Worm (Caenorhabditis elegans) whole organism, L4 larva: ENCODE data around the gene C10C5.5.

ENCODE experiments used
- F10B5.3 ChIP-seq: sonication (generic microtip); optimal IDR thresholded peaks from 2 replicates; lab custom pipeline; 2016; ENCODE audit warnings: mild to moderate bottlenecking, missing genetic modification characterization, missing compliant biosample characterization
- T20F7.1 ChIP-seq: fragments of 200-800 bp; sonication (Bioruptor generic); optimal IDR thresholded peaks from 2 replicates; lab custom pipeline; 2018; ENCODE audit warnings: mild to moderate bottlenecking, missing genetic modification characterization, missing compliant biosample characterization
- Y48G9A.11 ChIP-seq: fragments of 200-800 bp; sonication (Bioruptor generic); IDR thresholded peaks from 2 replicates; pipeline ENCODE4 v1.3.6; 2022; ENCODE audit warnings: missing genetic modification reagents, missing genetic modification characterization, missing compliant biosample characterization
- Y75B8A.6 ChIP-seq: fragments of 200-800 bp; sonication (Bioruptor generic); IDR thresholded peaks from 2 replicates; pipeline ENCODE4 v1.3.6; 2022; ENCODE audit warnings: missing genetic modification reagents, missing genetic modification characterization, missing compliant biosample characterization
- ama-1 ChIP-seq: fragments of 150-350 bp; optimal IDR thresholded peaks from 2 replicates; lab custom pipeline; 2014; ENCODE audit warnings: inconsistent platforms, mixed read lengths
- ceh-20 ChIP-seq: fragments of 200-800 bp; sonication (Bioruptor generic); IDR thresholded peaks from 2 replicates; pipeline ENCODE4 v1.3.6; 2022; ENCODE audit warnings: missing genetic modification reagents, missing genetic modification characterization, missing compliant biosample characterization
- ceh-32 ChIP-seq: sonication (generic microtip); optimal IDR thresholded peaks from 2 replicates; lab custom pipeline; 2016; ENCODE audit warnings: mild to moderate bottlenecking, missing genetic modification characterization, missing compliant biosample characterization; ENCODE audit not compliant: poor library complexity
- ces-1 ChIP-seq: fragments of 150-350 bp; sonication (generic microtip); optimal IDR thresholded peaks from 4 replicates; lab custom pipeline; 2014; ENCODE audit warnings: missing biosample characterization, missing genetic modification reagents, missing genetic modification characterization
- daf-16 ChIP-seq, 3 experiments: sonication (generic microtip); optimal IDR thresholded peaks; 2 replicates each; lab custom pipeline; 2016 to 2017; ENCODE audit warnings: missing genetic modification characterization in 3 of 3, missing genetic modification reagents in 3 of 3, mild to moderate bottlenecking in 2 of 3, missing compliant biosample characterization in 2 of 3, missing biosample characterization in 1 of 3, moderate library complexity in 1 of 3
- daf-19 ChIP-seq: fragments of 200-800 bp; sonication (Bioruptor generic); conservative IDR thresholded peaks from 2 replicates; pipeline ENCODE4 v1.3.6; 2022; ENCODE audit warnings: missing genetic modification characterization, missing compliant biosample characterization
- duxl-1 ChIP-seq: sonication (generic microtip); optimal IDR thresholded peaks from 2 replicates; lab custom pipeline; 2016; ENCODE audit warnings: mild to moderate bottlenecking, missing genetic modification characterization, moderate library complexity, missing compliant biosample characterization; ENCODE audit not compliant: poor library complexity
- dve-1 ChIP-seq: sonication (generic microtip); optimal IDR thresholded peaks from 2 replicates; lab custom pipeline; 2017; ENCODE audit warnings: antibody characterized with exemption, mild to moderate bottlenecking, missing genetic modification characterization, missing compliant biosample characterization; ENCODE audit not compliant: insufficient read depth
- egl-27 ChIP-seq: sonication (generic microtip); optimal IDR thresholded peaks from 3 replicates; lab custom pipeline; 2017; ENCODE audit warnings: missing biosample characterization, missing genetic modification reagents, missing genetic modification characterization
- gei-8 ChIP-seq: fragments of 200-800 bp; sonication (Bioruptor generic); optimal IDR thresholded peaks from 2 replicates; lab custom pipeline; 2018; ENCODE audit warnings: mild to moderate bottlenecking, missing genetic modification characterization, missing compliant biosample characterization
- hlh-30 ChIP-seq: sonication (generic microtip); optimal IDR thresholded peaks from 2 replicates; lab custom pipeline; 2017; ENCODE audit warnings: antibody characterized with exemption, mild to moderate bottlenecking, missing genetic modification characterization, missing compliant biosample characterization; ENCODE audit not compliant: insufficient read depth
- jun-1 ChIP-seq: fragments of 150-350 bp; optimal IDR thresholded peaks from 2 replicates; lab custom pipeline; 2014; ENCODE audit warnings: missing biosample characterization, missing genetic modification reagents, missing genetic modification characterization
- lin-1 ChIP-seq: fragments of 200-800 bp; sonication (Bioruptor generic); IDR thresholded peaks from 2 replicates; pipeline ENCODE4 v1.3.6; 2022; ENCODE audit warnings: missing genetic modification reagents, missing genetic modification characterization, missing compliant biosample characterization
- lin-13 ChIP-seq: fragments of 150-350 bp; optimal IDR thresholded peaks from 2 replicates; lab custom pipeline; 2014; ENCODE audit warnings: missing biosample characterization, missing genetic modification reagents, missing genetic modification characterization
- lin-38 ChIP-seq: fragments of 200-800 bp; sonication (Bioruptor generic); IDR thresholded peaks from 2 replicates; pipeline ENCODE4 v1.3.6; 2022; ENCODE audit warnings: missing genetic modification reagents, missing genetic modification characterization, missing compliant biosample characterization
- lsy-2 ChIP-seq, 2 experiments: fragments of 150-350 bp in 1 of 2; sonication (generic microtip) in 1 of 2; optimal IDR thresholded peaks; 2 replicates each; lab custom pipeline; 2014 to 2017; ENCODE audit warnings: missing biosample characterization in 2 of 2, missing genetic modification characterization in 2 of 2
- mep-1 ChIP-seq: fragments of 150-350 bp; sonication (generic microtip); optimal IDR thresholded peaks from 3 replicates; lab custom pipeline; 2014; ENCODE audit warnings: missing biosample characterization, missing genetic modification characterization
- mes-2 ChIP-seq: sonication (generic microtip); optimal IDR thresholded peaks from 2 replicates; lab custom pipeline; 2016; ENCODE audit warnings: missing genotype, mild to moderate bottlenecking, missing genetic modification characterization, missing compliant biosample characterization; ENCODE audit not compliant: poor library complexity, severe bottlenecking
- nhr-11 ChIP-seq: fragments of 150-350 bp; optimal IDR thresholded peaks from 2 replicates; lab custom pipeline; 2014; ENCODE audit warnings: missing biosample characterization, missing genetic modification characterization
- nhr-28 ChIP-seq: fragments of 150-350 bp; optimal IDR thresholded peaks from 2 replicates; lab custom pipeline; 2014; ENCODE audit warnings: missing biosample characterization, missing genetic modification characterization
- nhr-6 ChIP-seq: fragments of 150-350 bp; optimal IDR thresholded peaks from 2 replicates; lab custom pipeline; 2014; ENCODE audit warnings: missing biosample characterization, missing genetic modification characterization
- nhr-77 ChIP-seq: fragments of 150-350 bp; optimal IDR thresholded peaks from 2 replicates; lab custom pipeline; 2014; ENCODE audit warnings: missing biosample characterization, missing genetic modification characterization
- pqm-1 ChIP-seq: sonication (generic microtip); optimal IDR thresholded peaks from 2 replicates; lab custom pipeline; 2017; ENCODE audit warnings: missing biosample characterization, missing genetic modification characterization
- spr-1 ChIP-seq: sonication (generic microtip); optimal IDR thresholded peaks from 2 replicates; lab custom pipeline; 2016; ENCODE audit warnings: mild to moderate bottlenecking, missing genetic modification characterization, missing compliant biosample characterization
- spr-3 ChIP-seq: fragments of 200-800 bp; sonication (Bioruptor generic); optimal IDR thresholded peaks from 2 replicates; lab custom pipeline; 2018; ENCODE audit warnings: mild to moderate bottlenecking, missing genetic modification characterization, missing compliant biosample characterization
- tag-97 ChIP-seq: fragments of 200-800 bp; sonication (Bioruptor generic); IDR thresholded peaks from 2 replicates; pipeline ENCODE4 v1.3.6; 2022; ENCODE audit warnings: missing genetic modification characterization, missing compliant biosample characterization
- unc-130 ChIP-seq: sonication (generic microtip); optimal IDR thresholded peaks from 2 replicates; lab custom pipeline; 2016; ENCODE audit warnings: missing genetic modification reagents, missing genetic modification characterization, missing compliant biosample characterization
- unc-62 ChIP-seq, 3 experiments: fragments of 150-350 bp in 1 of 3; sonication (generic microtip); optimal IDR thresholded peaks in 2 of 3; peaks in 1 of 3; 1 replicate in 1 of 3; 2 replicates in 2 of 3; lab custom pipeline; 2014 to 2017; ENCODE audit warnings: missing biosample characterization in 3 of 3, missing genetic modification characterization in 3 of 3, missing genetic modification reagents in 3 of 3, missing genotype in 1 of 3
- zag-1 ChIP-seq: fragments of 150-350 bp; optimal IDR thresholded peaks from 2 replicates; lab custom pipeline; 2014; ENCODE audit warnings: missing biosample characterization, missing genetic modification characterization
- ztf-11 ChIP-seq: fragments of 150-350 bp; optimal IDR thresholded peaks from 2 replicates; lab custom pipeline; 2014; ENCODE audit warnings: missing biosample characterization, missing genetic modification characterization

The C10C5.5 gene

DNA sequence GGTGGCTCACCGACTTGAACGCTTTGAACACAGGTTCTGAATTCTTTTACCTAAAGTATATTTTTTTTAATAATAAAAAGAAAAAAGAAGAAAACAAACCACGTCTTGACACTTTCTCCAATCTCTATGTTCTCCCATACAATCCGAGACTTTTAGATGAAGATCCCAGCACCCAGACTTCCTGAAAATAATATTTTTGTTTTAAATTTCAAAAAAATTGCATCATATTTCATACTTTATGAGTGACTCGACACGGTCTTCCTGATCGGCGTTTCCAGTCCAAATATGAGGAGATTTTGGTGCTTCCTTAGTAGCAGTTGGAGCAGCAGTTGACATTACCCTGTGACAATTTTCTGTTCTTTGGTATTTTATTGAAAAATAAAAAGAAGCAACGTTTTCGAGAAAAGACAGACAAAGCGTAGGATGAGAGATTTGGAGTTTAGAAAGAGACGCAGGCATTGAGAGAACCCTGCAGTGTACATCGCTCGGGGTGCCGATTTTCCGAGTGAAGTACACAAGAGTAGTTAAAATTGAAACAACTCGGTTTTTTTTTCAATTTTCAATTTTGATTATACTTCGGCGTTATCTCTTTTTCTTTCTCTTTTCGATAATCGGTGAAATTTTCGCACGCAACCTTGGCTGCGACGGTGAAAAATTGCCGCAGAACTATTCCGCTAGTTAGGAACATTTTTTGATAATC is 45.5 kb upstream of the C10C5.5 start, which contains the start of the genes coa-4 and T20D3.14 (continued):
- TF ChIP-seq lin-1: peak; percentile 49; the same call in 1 of the 2 replicates
- 0 out of 2 replicates have a peak, but pooled peaks have one; percentile 8 for TF ChIP-seq ceh-20
- TF ChIP-seq ceh-32: no peak
- peak; percentile 23 for TF ChIP-seq nhr-77 (tag; lab: Kevin White, UChicago)
- no peak for TF ChIP-seq lin-13
- no peak for TF ChIP-seq Y75B8A.6

DNA sequence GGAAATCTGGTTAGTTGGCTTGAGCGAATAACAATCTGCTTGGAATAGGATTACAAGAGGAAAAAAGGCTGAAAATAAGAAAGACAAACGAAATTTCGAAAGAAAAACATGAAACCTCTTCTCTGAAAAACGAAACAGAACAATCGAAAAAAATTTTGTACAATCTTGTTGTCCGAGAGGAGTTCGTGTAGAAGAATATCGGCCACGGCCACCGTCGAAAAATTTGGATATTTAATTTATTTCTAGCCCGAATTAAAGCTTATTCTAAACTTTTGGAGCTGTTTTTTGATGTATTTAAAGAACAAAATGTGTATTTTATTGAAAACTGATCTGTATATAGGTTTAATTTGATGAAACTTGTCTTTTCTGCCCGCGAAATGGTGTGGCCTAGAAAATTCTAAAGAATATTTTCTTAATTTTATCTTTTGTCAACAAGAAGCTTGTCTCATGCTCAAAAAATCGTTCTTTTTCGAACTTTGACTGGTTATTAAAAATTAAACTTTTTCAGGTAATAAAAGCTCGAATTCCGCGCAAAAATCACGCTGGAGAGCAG is 44.6 kb upstream of the C10C5.5 start, which contains the start of gene T20D3.5:
T20D3.5 (plus strand) TSS at position 503 of the 553 bp plus-strand sequence.
- TF ChIP-seq unc-130 (GFP tag; lab: Kevin White, UChicago) (peak; percentile 67), mes-2 (peak; percentile 66), nhr-77 (tag; lab: Kevin White, UChicago) (no peak)

DNA sequence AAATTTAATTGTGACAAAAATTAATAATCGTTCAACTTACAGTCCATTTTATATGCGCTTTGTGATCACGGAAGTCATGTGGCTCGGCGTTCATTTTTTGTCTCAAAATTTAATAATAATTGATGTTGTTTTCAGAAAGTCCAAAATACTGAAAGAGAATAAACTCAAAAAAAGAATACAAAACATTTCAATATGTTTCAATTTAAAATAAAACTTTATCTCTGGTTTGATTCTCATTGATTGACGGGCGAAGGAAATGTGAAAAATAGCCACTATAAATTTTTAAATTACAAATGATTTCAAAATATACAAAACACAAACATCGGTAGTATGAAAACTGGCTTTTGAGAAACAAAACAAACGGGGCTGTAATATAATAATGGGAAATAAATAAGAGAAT is 42.0 kb upstream of the C10C5.5 start, which contains the start of gene T20D3.6:
T20D3.6 (minus strand) TSS at position 101 of the 400 bp plus-strand sequence.
- TF ChIP-seq daf-19 (GFP tag; lab: Robert Waterston, UW): no peak
- no peak for TF ChIP-seq daf-16 (GFP tag; optimal IDR thresholded peaks at IDR 0.05; lab: Kevin White, UChicago)
- peak; percentile 17 for TF ChIP-seq daf-16 (tag; optimal IDR thresholded peaks at IDR 0.05; lab: Kevin White, UChicago)
- TF ChIP-seq T20F7.1: peak; percentile 28
- TF ChIP-seq zag-1: no peak
- TF ChIP-seq nhr-28 (tag; lab: Kevin White, UChicago): no peak

DNA sequence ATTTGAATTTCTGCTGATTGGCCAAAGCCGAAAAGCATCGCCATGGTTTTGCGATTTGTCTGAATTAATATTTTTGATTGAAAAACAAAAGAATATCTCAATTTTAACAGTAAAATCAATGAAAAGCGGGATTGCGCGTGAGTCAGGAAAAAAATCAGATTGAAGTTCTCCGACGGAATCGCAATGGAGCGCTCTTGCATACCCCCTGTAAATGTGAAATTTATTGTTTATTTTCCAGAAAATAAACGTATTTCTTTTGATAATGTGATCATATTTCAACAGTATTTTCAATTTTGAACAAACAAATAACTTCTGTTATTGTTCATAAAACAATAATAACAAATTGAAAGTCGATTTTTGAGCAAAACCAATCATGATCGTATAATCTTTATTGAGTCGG is 39.6 kb upstream of the C10C5.5 start, which contains the start of gene vps-26:
vps-26 (minus strand) TSS at position 200 of the 400 bp plus-strand sequence.
- peak; percentile 22 for TF ChIP-seq hlh-30 (tag; lab: Kevin White, UChicago)
- no peak for TF ChIP-seq spr-3 (GFP tag; lab: Kevin White, UChicago)
- peak; percentile 52 for TF ChIP-seq dve-1 (tag; lab: Kevin White, UChicago)
- TF ChIP-seq pqm-1 (tag; lab: Kevin White, UChicago): peak; percentile 13
- TF ChIP-seq ama-1 (lab: Kevin White, UChicago): peak; percentile 26
- TF ChIP-seq ztf-11 (tag; lab: Kevin White, UChicago): no peak
- no peak for TF ChIP-seq unc-130 (GFP tag; lab: Kevin White, UChicago)
- TF ChIP-seq lsy-2 (tag; optimal IDR thresholded peaks at IDR 0.05; lab: Kevin White, UChicago): peak in 1 of 2 experiments; percentile 54
- no peak for TF ChIP-seq nhr-6 (tag; lab: Kevin White, UChicago)
- peak; percentile 15 for TF ChIP-seq nhr-28 (tag; lab: Kevin White, UChicago)
- no peak for TF ChIP-seq ces-1 (GFP tag; lab: Kevin White, UChicago)
- TF ChIP-seq daf-16 (GFP tag; optimal IDR thresholded peaks at IDR 0.05; lab: Kevin White, UChicago): no peak
- TF ChIP-seq daf-16 (tag; optimal IDR thresholded peaks at IDR 0.05; lab: Kevin White, UChicago): peak; percentile 81
- TF ChIP-seq gei-8 (GFP tag; lab: Kevin White, UChicago): no peak
- TF ChIP-seq mes-2: peak; percentile 26
- TF ChIP-seq lin-38: peak; percentile 92
- no peak for TF ChIP-seq spr-1 (tag; lab: Kevin White, UChicago)
- peak; percentile 14 for TF ChIP-seq mep-1 (tag; lab: Kevin White, UChicago)
- no peak for TF ChIP-seq nhr-11 (tag; lab: Kevin White, UChicago)
- TF ChIP-seq unc-62 (GFP tag; optimal IDR thresholded peaks at IDR 0.05 in 1 of 2; lab: Kevin White, UChicago): peak in 1 of 2 experiments; percentile 23
- TF ChIP-seq unc-62 (tag; optimal IDR thresholded peaks at IDR 0.05; lab: Kevin White, UChicago): no peak

DNA sequence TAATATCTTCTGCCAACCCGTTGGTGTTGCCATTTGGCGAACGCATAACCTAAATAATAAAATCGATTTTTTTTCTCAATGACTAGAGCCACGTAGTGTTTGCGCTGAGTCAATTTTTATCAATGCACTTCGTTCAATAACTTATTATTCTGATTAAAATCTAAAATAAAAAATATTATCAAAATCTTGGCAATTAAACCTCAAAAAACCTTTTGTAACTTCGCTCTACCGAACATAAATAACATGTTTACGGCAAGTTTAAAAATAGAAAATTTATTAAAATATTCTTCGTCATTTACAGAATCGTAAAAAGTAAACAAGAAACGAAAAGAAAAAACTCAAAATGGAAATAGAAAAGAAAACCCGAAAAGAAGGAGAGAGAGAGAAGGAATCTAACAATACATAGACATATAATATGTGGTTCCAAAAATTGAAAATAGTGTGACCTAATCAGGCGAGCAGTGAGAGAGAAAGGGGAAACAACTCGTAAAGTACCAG is 38.1 kb upstream of the C10C5.5 start, which contains the start of gene pigc-1:
pigc-1 (minus strand) TSS at position 51 of the 498 bp plus-strand sequence.
- TF ChIP-seq mes-2 (peak; percentile 10), mep-1 (tag; lab: Kevin White, UChicago) (peak; percentile 6), tag-97 (GFP tag; lab: Robert Waterston, UW) (no peak), lin-38 (peak; percentile 38), daf-16 (GFP tag; optimal IDR thresholded peaks at IDR 0.05; lab: Kevin White, UChicago) (no peak), daf-16 (tag; optimal IDR thresholded peaks at IDR 0.05; lab: Kevin White, UChicago) (peak; percentile 90), nhr-77 (tag; lab: Kevin White, UChicago) (peak; percentile 31), Y48G9A.11 (peak; percentile 18; the same call in 1 of the 2 replicates), egl-27 (tag; lab: Kevin White, UChicago) (no peak), jun-1 (tag; lab: Kevin White, UChicago) (no peak), F10B5.3 (tag; lab: Kevin White, UChicago) (no peak), duxl-1 (tag; lab: Kevin White, UChicago) (no peak)
